Fruit fly (Drosophila melanogaster) whole organism, embryonic: ENCODE data around the gene CG43078.

ENCODE experiments used
- Adf1 ChIP-seq: fragments of 200-800 bp; sonication (Bioruptor generic); IDR thresholded peaks from 2 replicates; pipeline ENCODE4 v1.3.6; 2022; ENCODE audit warnings: missing biosample characterization, missing genetic modification characterization
- Bgb ChIP-seq: fragments of 200-800 bp; sonication (Bioruptor generic); IDR thresholded peaks from 2 replicates; pipeline ENCODE4 v1.3.6; 2022; ENCODE audit warnings: missing biosample characterization, missing genetic modification characterization; ENCODE audit not compliant: partially characterized antibody
- CG10979 ChIP-seq: fragments of 200-800 bp; sonication (Bioruptor generic); optimal IDR thresholded peaks from 2 replicates; lab custom pipeline; 2018; ENCODE audit warnings: missing biosample characterization, mild to moderate bottlenecking, missing genetic modification characterization, moderate library complexity
- CG11695 ChIP-seq: fragments of 200-800 bp; sonication (Bioruptor generic); IDR thresholded peaks from 3 replicates; pipeline ENCODE4 v1.3.6; 2022; ENCODE audit warnings: missing biosample characterization, missing genetic modification characterization
- CG1233 ChIP-seq: fragments of 200-800 bp; sonication (Bioruptor generic); optimal IDR thresholded peaks from 4 replicates; lab custom pipeline; 2018; ENCODE audit warnings: missing biosample characterization, mild to moderate bottlenecking, missing genetic modification characterization
- CG12744 ChIP-seq: fragments of 200-800 bp; sonication (Bioruptor generic); optimal IDR thresholded peaks from 2 replicates; lab custom pipeline; 2016; ENCODE audit warnings: missing biosample characterization, missing genetic modification characterization
- CG12769 ChIP-seq: fragments of 200-800 bp; sonication (Bioruptor generic); optimal IDR thresholded peaks from 2 replicates; lab custom pipeline; 2019; ENCODE audit warnings: missing biosample characterization, mild to moderate bottlenecking, missing genetic modification characterization, moderate library complexity
- CG13123 ChIP-seq: fragments of 200-800 bp; sonication (Bioruptor generic); optimal IDR thresholded peaks from 2 replicates; lab custom pipeline; 2016; ENCODE audit warnings: missing biosample characterization, missing genetic modification characterization
- CG13296 ChIP-seq: fragments of 200-800 bp; sonication (Bioruptor generic); optimal IDR thresholded peaks from 3 replicates; lab custom pipeline; 2018; ENCODE audit warnings: missing biosample characterization, mild to moderate bottlenecking, missing genetic modification characterization
- CG15269 ChIP-seq: fragments of 200-800 bp; sonication (Bioruptor generic); optimal IDR thresholded peaks from 2 replicates; lab custom pipeline; 2018; ENCODE audit warnings: missing biosample characterization, mild to moderate bottlenecking, missing genetic modification characterization, moderate library complexity
- CG17359 ChIP-seq: fragments of 200-800 bp; sonication (Bioruptor generic); optimal IDR thresholded peaks from 3 replicates; lab custom pipeline; 2018; ENCODE audit warnings: missing biosample characterization, mild to moderate bottlenecking, missing genetic modification characterization, moderate library complexity
- CG2120 ChIP-seq: fragments of 200-800 bp; sonication (Bioruptor generic); optimal IDR thresholded peaks from 3 replicates; lab custom pipeline; 2016; ENCODE audit warnings: missing biosample characterization, missing genetic modification characterization
- CG2129 ChIP-seq: fragments of 200-800 bp; sonication (Bioruptor generic); IDR thresholded peaks from 2 replicates; pipeline ENCODE4 v1.3.6; 2022; ENCODE audit warnings: missing biosample characterization, missing genetic modification characterization; ENCODE audit not compliant: partially characterized antibody
- CG2202 ChIP-seq: fragments of 200-800 bp; sonication (Bioruptor generic); optimal IDR thresholded peaks from 2 replicates; lab custom pipeline; 2018; ENCODE audit warnings: missing biosample characterization, mild to moderate bottlenecking, missing genetic modification characterization
- CG2875 ChIP-seq: fragments of 200-800 bp; sonication (Bioruptor generic); optimal IDR thresholded peaks from 2 replicates; lab custom pipeline; 2017; ENCODE audit warnings: missing biosample characterization, mild to moderate bottlenecking, missing genetic modification characterization, missing genetic modification reagents
- CG33213 ChIP-seq: fragments of 200-800 bp; sonication (Bioruptor generic); optimal IDR thresholded peaks from 3 replicates; lab custom pipeline; 2016; ENCODE audit warnings: missing biosample characterization, missing genetic modification characterization
- CG3726 ChIP-seq: fragments of 200-800 bp; sonication (Bioruptor generic); IDR thresholded peaks from 3 replicates; pipeline ENCODE4, ENCODE4 v1.3.6; 2022; ENCODE audit warnings: missing biosample characterization, missing genetic modification characterization
- CG4404 ChIP-seq: fragments of 200-800 bp; sonication (Bioruptor generic); IDR thresholded peaks from 2 replicates; pipeline ENCODE4 v1.3.6; 2022; ENCODE audit warnings: missing biosample characterization, missing genetic modification characterization
- CG4707 ChIP-seq: fragments of 200-800 bp; sonication (Bioruptor generic); optimal IDR thresholded peaks from 2 replicates; lab custom pipeline; 2018; ENCODE audit warnings: missing biosample characterization, mild to moderate bottlenecking, missing genetic modification characterization, moderate library complexity
- CG4854 ChIP-seq: fragments of 200-800 bp; sonication (Bioruptor generic); optimal IDR thresholded peaks from 2 replicates; lab custom pipeline; 2016; ENCODE audit warnings: missing biosample characterization, missing genetic modification characterization, inconsistent platforms
- CG8089 ChIP-seq: fragments of 200-800 bp; sonication (Bioruptor generic); optimal IDR thresholded peaks from 3 replicates; lab custom pipeline; 2016; ENCODE audit warnings: missing biosample characterization, missing genetic modification characterization
- D19B ChIP-seq: fragments of 200-800 bp; sonication (Bioruptor generic); optimal IDR thresholded peaks from 2 replicates; lab custom pipeline; 2017; ENCODE audit warnings: missing biosample characterization, mild to moderate bottlenecking, missing genetic modification characterization
- Ets65A ChIP-seq: fragments of 200-800 bp; sonication (Bioruptor generic); peaks from one replicate; lab custom pipeline; 2016; ENCODE audit warnings: missing biosample characterization, missing genetic modification characterization
- HLH4C ChIP-seq: fragments of 200-800 bp; sonication (Bioruptor generic); IDR thresholded peaks from 3 replicates; pipeline ENCODE4 v1.3.6; 2022; ENCODE audit warnings: missing biosample characterization, missing genetic modification characterization; ENCODE audit not compliant: partially characterized antibody
- Lim3 ChIP-seq: fragments of 200-800 bp; sonication (Bioruptor generic); IDR thresholded peaks from 2 replicates; pipeline ENCODE4 v1.3.6; 2022; ENCODE audit warnings: missing biosample characterization, missing genetic modification characterization
- MBD-R2 ChIP-seq: fragments of 200-800 bp; sonication (Bioruptor generic); IDR thresholded peaks from 2 replicates; pipeline ENCODE4 v1.3.6; 2022; ENCODE audit warnings: missing biosample characterization, missing genetic modification characterization
- Mrtf ChIP-seq: fragments of 200-800 bp; sonication (Bioruptor generic); IDR thresholded peaks from 3 replicates; pipeline ENCODE4 v1.3.6; 2022; ENCODE audit warnings: missing biosample characterization, missing genetic modification characterization
- NC2β ChIP-seq: fragments of 200-800 bp; sonication (Bioruptor generic); optimal IDR thresholded peaks from 2 replicates; lab custom pipeline; 2016; ENCODE audit warnings: missing biosample characterization, missing genetic modification characterization
- Oaz ChIP-seq: fragments of 200-800 bp; sonication (Bioruptor generic); IDR thresholded peaks from 2 replicates; pipeline ENCODE4 v1.3.6; 2022; ENCODE audit warnings: missing biosample characterization, missing genetic modification characterization
- Pdp1 ChIP-seq, 2 experiments: fragments of 200-800 bp; sonication (Bioruptor generic); optimal IDR thresholded peaks; 3 replicates each; lab custom pipeline; 2016; ENCODE audit warnings: missing biosample characterization in 2 of 2, missing genetic modification characterization in 2 of 2, mild to moderate bottlenecking in 1 of 2, moderate library complexity in 1 of 2
- Scr ChIP-seq: fragments of 200-800 bp; sonication (Bioruptor generic); IDR thresholded peaks from 2 replicates; pipeline ENCODE4 v1.3.6; 2022; ENCODE audit warnings: missing biosample characterization, missing genetic modification characterization; ENCODE audit not compliant: partially characterized antibody
- TFAM ChIP-seq: fragments of 200-800 bp; sonication (Bioruptor generic); optimal IDR thresholded peaks from 2 replicates; lab custom pipeline; 2017; ENCODE audit warnings: missing biosample characterization, missing genetic modification characterization, inconsistent platforms
- ap ChIP-seq: fragments of 200-800 bp; sonication (Bioruptor generic); IDR thresholded peaks from 2 replicates; pipeline ENCODE4 v1.3.6; 2022; ENCODE audit warnings: missing biosample characterization, missing genetic modification characterization
- ato ChIP-seq: fragments of 200-800 bp; sonication (Bioruptor generic); IDR thresholded peaks from 2 replicates; pipeline ENCODE4 v1.3.6; 2022; ENCODE audit warnings: missing biosample characterization, missing genetic modification characterization; ENCODE audit not compliant: partially characterized antibody
- bcd ChIP-seq: fragments of 200-800 bp; sonication (Bioruptor generic); optimal IDR thresholded peaks from 2 replicates; lab custom pipeline; 2017; ENCODE audit warnings: missing biosample characterization, mild to moderate bottlenecking, missing genetic modification characterization
- bowl ChIP-seq: fragments of 200-800 bp; sonication (Bioruptor generic); IDR thresholded peaks from 2 replicates; pipeline ENCODE4 v1.3.6; 2022; ENCODE audit warnings: missing biosample characterization, missing genetic modification characterization
- bsh ChIP-seq, 2 experiments: fragments of 200-800 bp; sonication (Bioruptor generic); optimal IDR thresholded peaks; 2 replicates each; lab custom pipeline; 2017 to 2018; ENCODE audit warnings: mild to moderate bottlenecking in 2 of 2, missing biosample characterization in 2 of 2, missing genetic modification characterization in 2 of 2, moderate library complexity in 1 of 2
- crc ChIP-seq: fragments of 200-800 bp; sonication (Bioruptor generic); optimal IDR thresholded peaks from 2 replicates; lab custom pipeline; 2016; ENCODE audit warnings: missing biosample characterization, missing genetic modification characterization
- croc ChIP-seq: fragments of 200-800 bp; sonication (Bioruptor generic); conservative IDR thresholded peaks from 3 replicates; pipeline ENCODE4 v1.3.6; 2022; ENCODE audit warnings: missing biosample characterization, missing genetic modification characterization
- da ChIP-seq: fragments of 200-800 bp; sonication (Bioruptor generic); optimal IDR thresholded peaks from 2 replicates; lab custom pipeline; 2016; ENCODE audit warnings: missing biosample characterization, missing genetic modification characterization
- disco-r ChIP-seq: fragments of 200-800 bp; sonication (Bioruptor generic); optimal IDR thresholded peaks from 2 replicates; lab custom pipeline; 2016; ENCODE audit warnings: missing biosample characterization, missing genetic modification characterization
- eve ChIP-seq, 2 experiments: fragments of >200 bp; optimal IDR thresholded peaks; 2 replicates each; lab custom pipeline; 2017; ENCODE audit warnings: missing biosample characterization in 2 of 2, missing genetic modification characterization in 2 of 2
- ewg ChIP-seq: fragments of 200-800 bp; sonication (Bioruptor generic); optimal IDR thresholded peaks from 3 replicates; lab custom pipeline; 2017; ENCODE audit warnings: mild to moderate bottlenecking, missing biosample characterization, missing genetic modification reagents, missing genetic modification characterization
- fd64A ChIP-seq: fragments of 200-800 bp; sonication (Bioruptor generic); optimal IDR thresholded peaks from 3 replicates; lab custom pipeline; 2018; ENCODE audit warnings: missing biosample characterization, mild to moderate bottlenecking, missing genetic modification characterization
- insv ChIP-seq, 2 experiments: fragments of 200-800 bp; sonication (Bioruptor generic); optimal IDR thresholded peaks; 3 replicates each; lab custom pipeline; 2016 to 2018; ENCODE audit warnings: missing biosample characterization in 2 of 2, missing genetic modification characterization in 2 of 2
- klu ChIP-seq: fragments of 200-800 bp; sonication (Bioruptor generic); IDR thresholded peaks from 2 replicates; pipeline ENCODE4 v1.3.6; 2022; ENCODE audit warnings: missing biosample characterization, missing genetic modification characterization
- mam ChIP-seq: fragments of 200-800 bp; sonication (Bioruptor generic); optimal IDR thresholded peaks from 3 replicates; lab custom pipeline; 2016; ENCODE audit warnings: missing biosample characterization, missing genetic modification characterization
- onecut ChIP-seq: fragments of 200-800 bp; sonication (Bioruptor generic); IDR thresholded peaks from 2 replicates; pipeline ENCODE4 v1.3.6; 2022; ENCODE audit warnings: missing biosample characterization, missing genetic modification characterization
- pita ChIP-seq: fragments of 200-800 bp; sonication (Bioruptor generic); optimal IDR thresholded peaks from 2 replicates; lab custom pipeline; 2017; ENCODE audit warnings: missing biosample characterization, mild to moderate bottlenecking, missing genetic modification characterization
- ranshi ChIP-seq: fragments of 200-800 bp; sonication (Bioruptor generic); IDR thresholded peaks from 2 replicates; pipeline ENCODE4 v1.3.6; 2022; ENCODE audit warnings: missing biosample characterization, missing genetic modification characterization
- ro ChIP-seq: fragments of 200-800 bp; sonication (Bioruptor generic); IDR thresholded peaks from 2 replicates; pipeline ENCODE4 v1.3.6; 2022; ENCODE audit warnings: missing biosample characterization, missing genetic modification characterization
- sr ChIP-seq: fragments of 200-800 bp; sonication (Bioruptor generic); IDR thresholded peaks from 3 replicates; pipeline ENCODE4 v1.3.6; 2022; ENCODE audit warnings: missing biosample characterization, missing genetic modification characterization

Gene CG43078

dm6 chr3L:8544710-8545109 lies 31.9 kb upstream of the CG43078 start, which contains the start of gene rhea (continued):
- TF ChIP-seq CG3726 (GFP tag; lab: Robert Waterston, UW) (no peak), CG13123 (GFP tag; lab: Kevin White, UChicago) (no peak), disco-r (no peak), D19B (no peak), pita (GFP tag; lab: Kevin White, UChicago) (no peak), CG10979 (tag; lab: Kevin White, UChicago) (no peak), CG4404 (GFP tag; lab: Robert Waterston, UW) (no peak), Pdp1 (GFP tag; optimal IDR thresholded peaks at IDR 0.05; lab: Kevin White, UChicago) (peak in 1 of 2 experiments; percentile 56), CG15269 (tag; lab: Kevin White, UChicago) (peak; percentile 13), onecut (no peak), mam (GFP tag; lab: Kevin White, UChicago) (no peak), NC2β (no peak), fd64A (GFP tag; lab: Kevin White, UChicago) (no peak), Oaz (GFP tag; lab: Robert Waterston, UW) (no peak), HLH4C (GFP tag; lab: Robert Waterston, UW) (peak; percentile 78), Lim3 (GFP tag; lab: Robert Waterston, UW) (no peak), sr (GFP tag; lab: Robert Waterston, UW) (no peak), Bgb (peak; percentile 83), CG1233 (GFP tag; lab: Kevin White, UChicago) (no peak), CG13296 (GFP tag; lab: Kevin White, UChicago) (no peak), CG12744 (GFP tag; lab: Kevin White, UChicago) (no peak), CG2202 (no peak), ranshi (peak; percentile 82), ato (GFP tag; lab: Robert Waterston, UW) (no peak), CG4707 (GFP tag; lab: Kevin White, UChicago) (no peak), MBD-R2 (GFP tag; lab: Robert Waterston, UW) (peak; percentile 50; the same call in 1 of the 2 replicates), CG12769 (tag; lab: Kevin White, UChicago) (no peak), CG2129 (GFP tag; lab: Robert Waterston, UW) (peak; percentile 61), CG8089 (no peak), croc (GFP tag; lab: Robert Waterston, UW) (no peak), Ets65A (GFP tag; lab: Kevin White, UChicago) (no peak), crc (GFP tag; lab: Kevin White, UChicago) (no peak), Mrtf (no peak), ewg (GFP tag; lab: Kevin White, UChicago) (no peak), klu (GFP tag; lab: Robert Waterston, UW) (no peak), ap (GFP tag; lab: Robert Waterston, UW) (no peak), bcd (GFP tag; lab: Kevin White, UChicago) (no peak), CG33213 (GFP tag; lab: Kevin White, UChicago) (peak; percentile 3), da (GFP tag; lab: Kevin White, UChicago) (no peak), CG4854 (no peak), eve (GFP tag; optimal IDR thresholded peaks at IDR 0.05; lab: Kevin White, UChicago) (no peak), CG2120 (peak; percentile 7), bowl (no peak), CG2875 (no peak), Adf1 (GFP tag; lab: Robert Waterston, UW) (no peak), ro (GFP tag; lab: Robert Waterston, UW) (no peak), CG11695 (no peak), CG17359 (tag; lab: Kevin White, UChicago) (no peak), bsh (GFP tag; optimal IDR thresholded peaks at IDR 0.05; lab: Kevin White, UChicago) (no peak), TFAM (no peak), Scr (GFP tag; lab: Robert Waterston, UW) (peak; percentile 84), insv (GFP tag; optimal IDR thresholded peaks at IDR 0.05; lab: Kevin White, UChicago) (no peak)
